Worm (Caenorhabditis elegans): ENCODE results near the gene sup-37.

ce11 chrV:8768481-8768959, 17.8 kb upstream of the sup-37 start, which contains the start of gene B0507.3:
- TF ChIP-seq ama-1 (optimal IDR thresholded peaks at IDR 0.05) (no peak), B0310.2 (tag; optimal IDR thresholded peaks at IDR 0.05) (no peak), F13C5.2 (tag; optimal IDR thresholded peaks at IDR 0.05) (no peak), flt-1 (GFP tag; IDR thresholded peaks at IDR 0.05) (no peak), hmg-4 (GFP tag; optimal IDR thresholded peaks at IDR 0.05) (no peak), scrt-1 (GFP tag; IDR thresholded peaks at IDR 0.05) (no peak), hnd-1 (tag; optimal IDR thresholded peaks at IDR 0.05) (no peak), ets-7 (tag; optimal IDR thresholded peaks at IDR 0.05) (no peak), ceh-36 (tag; optimal IDR thresholded peaks at IDR 0.05) (no peak), pes-1 (GFP tag; IDR thresholded peaks at IDR 0.05) (no peak), ceh-13 (GFP tag; optimal IDR thresholded peaks at IDR 0.05) (no peak), aly-1 (tag; optimal IDR thresholded peaks at IDR 0.05) (no peak)

All from whole organism, early embryonic.